Worm (Caenorhabditis elegans): ENCODE measurements around the gene Y46G5A.18.

The Y46G5A.18 gene

DNA sequence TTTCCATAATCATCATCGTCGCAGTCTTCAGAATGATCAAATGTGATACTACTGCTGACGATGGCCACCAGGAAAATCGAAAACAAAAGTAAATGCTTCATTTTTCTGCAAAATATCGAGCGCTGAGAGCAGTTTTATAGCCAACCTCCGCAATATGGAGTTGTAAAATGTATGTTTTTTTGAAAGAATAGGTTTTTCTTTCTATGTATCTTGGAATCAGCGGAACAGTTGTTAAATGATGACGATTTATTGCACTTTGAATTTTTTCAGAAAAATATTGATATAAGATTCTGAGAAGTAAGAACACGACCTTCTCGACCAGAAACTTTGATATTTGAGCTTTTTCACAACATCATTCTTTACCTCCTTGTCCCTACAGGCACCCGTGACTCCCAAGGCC is 23.8 kb upstream of the Y46G5A.18 start, which contains the start of gene Y46G5A.23:
Y46G5A.23 (minus strand) TSS at position 101 of the 400 bp plus-strand sequence.
- TF ChIP-seq ceh-18 (tag; optimal IDR thresholded peaks at IDR 0.05) (no peak), pros-1 (tag; optimal IDR thresholded peaks at IDR 0.05) (no peak), ceh-9 (tag; optimal IDR thresholded peaks at IDR 0.05) (no peak), F13H6.1 (tag; optimal IDR thresholded peaks at IDR 0.05) (no peak), dmd-4 (tag; optimal IDR thresholded peaks at IDR 0.05; ENCODE audit: borderline replicate concordance) (no peak), hlh-30 (tag; optimal IDR thresholded peaks at IDR 0.05; ENCODE audit: insufficient read depth) (no peak), fax-1 (tag; optimal IDR thresholded peaks at IDR 0.05) (no peak), pha-4 (tag; optimal IDR thresholded peaks at IDR 0.05) (no peak), npax-4 (tag; optimal IDR thresholded peaks at IDR 0.05) (no peak), ceh-34 (tag; optimal IDR thresholded peaks at IDR 0.05) (no peak), rnt-1 (tag; optimal IDR thresholded peaks at IDR 0.05) (no peak), ceh-19 (GFP tag; optimal IDR thresholded peaks at IDR 0.05) (no peak), lin-11 (tag; optimal IDR thresholded peaks at IDR 0.05) (no peak), zip-5 (tag; optimal IDR thresholded peaks at IDR 0.05) (no peak)

- TF ChIP-seq K02D7.2 (tag; optimal IDR thresholded peaks at IDR 0.05) (no peak), ceh-34 (tag; optimal IDR thresholded peaks at IDR 0.05) (no peak), sox-2 (GFP tag; IDR thresholded peaks at IDR 0.05) (no peak), dmd-4 (tag; optimal IDR thresholded peaks at IDR 0.05; ENCODE audit: borderline replicate concordance) (no peak), pax-1 (tag; optimal IDR thresholded peaks at IDR 0.05) (no peak), pqm-1 (tag; optimal IDR thresholded peaks at IDR 0.05) (no peak), unc-3 (GFP tag; conservative IDR thresholded peaks at IDR 0.05) (no peak), unc-3 (tag; optimal IDR thresholded peaks at IDR 0.05) (no peak), ama-1 (optimal IDR thresholded peaks at IDR 0.05) (no peak), odd-2 (tag; optimal IDR thresholded peaks at IDR 0.05) (no peak), tbx-2 (tag; optimal IDR thresholded peaks at IDR 0.05) (no peak), ceh-48 (tag; optimal IDR thresholded peaks at IDR 0.05) (no peak), dve-1 (tag; optimal IDR thresholded peaks at IDR 0.05) (no peak), hlh-13 (GFP tag; optimal IDR thresholded peaks at IDR 0.05) (no peak), ceh-6 (GFP tag; optimal IDR thresholded peaks at IDR 0.05) (no peak), nhr-11 (tag; optimal IDR thresholded peaks at IDR 0.05) (no peak), ceh-14 (tag; optimal IDR thresholded peaks at IDR 0.05) (no peak), unc-86 (tag; optimal IDR thresholded peaks at IDR 0.05) (no peak)
Measured at ce11 chrII:12826752-12827151, 21.7 kb upstream of the Y46G5A.18 start, which contains the start of gene Y46G5A.38. Gene Y46G5A.38, plus strand, starts transcription at chrII:12827052.

ce11 chrII:12824463-12824862 is 19.4 kb upstream of the Y46G5A.18 start:
- no peak for TF ChIP-seq eyg-1 (tag; optimal IDR thresholded peaks at IDR 0.05)
- TF ChIP-seq ahr-1 (tag; optimal IDR thresholded peaks at IDR 0.05), result no peak
- TF ChIP-seq unc-42 (tag; optimal IDR thresholded peaks at IDR 0.05), result no peak
- no peak for TF ChIP-seq unc-86 (tag; optimal IDR thresholded peaks at IDR 0.05)
- no peak for TF ChIP-seq elt-4 (tag; optimal IDR thresholded peaks at IDR 0.05)
- no peak for TF ChIP-seq ceh-18 (tag; optimal IDR thresholded peaks at IDR 0.05)
- no peak for TF ChIP-seq pat-9 (tag; optimal IDR thresholded peaks at IDR 0.05)
- no peak for TF ChIP-seq ztf-16 (tag; optimal IDR thresholded peaks at IDR 0.05)
- no peak for TF ChIP-seq ceh-48 (tag; optimal IDR thresholded peaks at IDR 0.05)
- no peak for TF ChIP-seq hlh-13 (GFP tag; optimal IDR thresholded peaks at IDR 0.05)
- no peak for TF ChIP-seq K02D7.2 (tag; optimal IDR thresholded peaks at IDR 0.05)
- TF ChIP-seq ceh-45 (GFP tag; IDR thresholded peaks at IDR 0.05), result no peak
- TF ChIP-seq hlh-6 (tag; optimal IDR thresholded peaks at IDR 0.05), result peak; percentile 71
- TF ChIP-seq dve-1 (tag; optimal IDR thresholded peaks at IDR 0.05), result peak; percentile 96
- no peak for TF ChIP-seq mec-3 (tag; optimal IDR thresholded peaks at IDR 0.05; ENCODE audit: borderline replicate concordance)
- TF ChIP-seq ceh-2 (tag; optimal IDR thresholded peaks at IDR 0.05), result no peak
- no peak for TF ChIP-seq pha-2 (tag; optimal IDR thresholded peaks at IDR 0.05)
- no peak for TF ChIP-seq Y22D7AL.16 (tag; optimal IDR thresholded peaks at IDR 0.05)
- no peak for TF ChIP-seq ceh-19 (GFP tag; optimal IDR thresholded peaks at IDR 0.05)
- TF ChIP-seq ama-1 (optimal IDR thresholded peaks at IDR 0.05), result no peak
- TF ChIP-seq sox-4 (tag; optimal IDR thresholded peaks at IDR 0.05), result peak; percentile 10
- TF ChIP-seq tbx-7 (tag; optimal IDR thresholded peaks at IDR 0.05), result no peak

Measured in whole organism, late embryonic.